Worm (Caenorhabditis elegans): ENCODE results near the gene ZK856.7.
A peak's percentile ranks its signal among the peaks of the same experiment; 100 is the strongest.

ZK856.7 gene

ce11 chrV:10178166-10178565, 23.7 kb upstream of the ZK856.7 start (continued):
- TF ChIP-seq sdz-12 (GFP tag; optimal IDR thresholded peaks at IDR 0.05) (no peak), nhr-11 (tag; optimal IDR thresholded peaks at IDR 0.05) (peak; percentile 33), fos-1 (tag; optimal IDR thresholded peaks at IDR 0.05) (no peak), duxl-1 (tag; optimal IDR thresholded peaks at IDR 0.05; ENCODE audit: poor library complexity) (no peak), dve-1 (tag; optimal IDR thresholded peaks at IDR 0.05; ENCODE audit: insufficient read depth) (peak; percentile 60), mdt-29 (GFP tag; IDR thresholded peaks at IDR 0.05) (no peak), daf-19 (GFP tag; conservative IDR thresholded peaks at IDR 0.05) (no peak), hmg-1.1 (GFP tag; IDR thresholded peaks at IDR 0.05) (no peak; the same call in 1 of the 2 replicates), lsy-2 (tag; optimal IDR thresholded peaks at IDR 0.05) (peak in 1 of 2 experiments; percentile 64), spr-3 (GFP tag; optimal IDR thresholded peaks at IDR 0.05) (no peak), ZK337.2 (GFP tag; IDR thresholded peaks at IDR 0.05) (no peak), F37D6.2 (tag; optimal IDR thresholded peaks at IDR 0.05) (no peak), Y5F2A.4 (GFP tag; optimal IDR thresholded peaks at IDR 0.05) (no peak), nhr-25 (tag; optimal IDR thresholded peaks at IDR 0.05; ENCODE audit: borderline replicate concordance, insufficient read depth) (no peak), hlh-30 (tag; optimal IDR thresholded peaks at IDR 0.05; ENCODE audit: insufficient read depth) (peak; percentile 64), zag-1 (tag; optimal IDR thresholded peaks at IDR 0.05) (peak; percentile 32), nhr-111 (GFP tag; optimal IDR thresholded peaks at IDR 0.05) (no peak), nhr-48 (tag; optimal IDR thresholded peaks at IDR 0.05) (no peak), tra-1 (GFP tag; IDR thresholded peaks at IDR 0.05) (no peak)

ce11 chrV:10179235-10179634, 22.7 kb upstream of the ZK856.7 start, which contains the start of gene cul-5:
TSS of gene cul-5 (plus strand) at chrV:10179535.
- TF ChIP-seq D1046.2 (GFP tag; IDR thresholded peaks at IDR 0.05): no peak
- TF ChIP-seq ceh-20 (GFP tag; IDR thresholded peaks at IDR 0.05): no peak
- TF ChIP-seq daf-12 (tag; optimal IDR thresholded peaks at IDR 0.05): no peak
- no peak for TF ChIP-seq nhr-10 (tag; optimal IDR thresholded peaks at IDR 0.05)
- no peak for TF ChIP-seq ceh-82 (tag; optimal IDR thresholded peaks at IDR 0.05)
- no peak for TF ChIP-seq fos-1 (tag; optimal IDR thresholded peaks at IDR 0.05)
- TF ChIP-seq daf-16 (GFP tag; optimal IDR thresholded peaks at IDR 0.05): no peak
- TF ChIP-seq daf-16 (tag; optimal IDR thresholded peaks at IDR 0.05): peak; percentile 49
- peak in 1 of 2 experiments; percentile 74 for TF ChIP-seq hif-1 (tag; optimal IDR thresholded peaks at IDR 0.05)
- no peak for TF ChIP-seq nhr-41 (GFP tag; IDR thresholded peaks at IDR 0.05)
- TF ChIP-seq lin-1 (GFP tag; IDR thresholded peaks at IDR 0.05): no peak
- no peak for TF ChIP-seq dmd-6 (GFP tag; IDR thresholded peaks at IDR 0.05)
- TF ChIP-seq mdt-29 (GFP tag; IDR thresholded peaks at IDR 0.05): no peak
- no peak for TF ChIP-seq lin-13 (GFP tag; optimal IDR thresholded peaks at IDR 0.05)
- TF ChIP-seq spr-3 (GFP tag; optimal IDR thresholded peaks at IDR 0.05): no peak
- TF ChIP-seq attf-4 (tag; optimal IDR thresholded peaks at IDR 0.05): no peak
- no peak for TF ChIP-seq ceh-32 (tag; optimal IDR thresholded peaks at IDR 0.05; ENCODE audit: poor library complexity)
- no peak for TF ChIP-seq jun-1 (tag; optimal IDR thresholded peaks at IDR 0.05)
- no peak for TF ChIP-seq mxl-2 (GFP tag; conservative IDR thresholded peaks at IDR 0.05)
- TF ChIP-seq nhr-28 (tag; optimal IDR thresholded peaks at IDR 0.05): peak; percentile 27
- TF ChIP-seq snpc-4 (tag; optimal IDR thresholded peaks at IDR 0.05): no peak
- TF ChIP-seq dve-1 (tag; optimal IDR thresholded peaks at IDR 0.05; ENCODE audit: insufficient read depth): peak; percentile 4
- no peak for TF ChIP-seq arid-1 (GFP tag; conservative IDR thresholded peaks at IDR 0.05)
- no peak for TF ChIP-seq Y75B8A.6 (GFP tag; IDR thresholded peaks at IDR 0.05)
- TF ChIP-seq sdz-12 (GFP tag; optimal IDR thresholded peaks at IDR 0.05): no peak

ce11 chrV:10182984-10183383, 18.9 kb upstream of the ZK856.7 start, which contains the start of gene ZK856.4:
TSS of gene ZK856.4 (plus strand) at chrV:10183284.
- TF ChIP-seq ceh-44 (GFP tag; IDR thresholded peaks at IDR 0.05): no peak
- no peak for TF ChIP-seq nhr-6 (tag; optimal IDR thresholded peaks at IDR 0.05)
- TF ChIP-seq F44E2.7 (GFP tag; IDR thresholded peaks at IDR 0.05): no peak
- TF ChIP-seq dve-1 (tag; optimal IDR thresholded peaks at IDR 0.05; ENCODE audit: insufficient read depth): no peak
- TF ChIP-seq Y48G9A.11 (GFP tag; IDR thresholded peaks at IDR 0.05): no peak
- TF ChIP-seq lin-39 (tag; optimal IDR thresholded peaks at IDR 0.05): no peak
- TF ChIP-seq nhr-48 (tag; optimal IDR thresholded peaks at IDR 0.05): no peak
- no peak for TF ChIP-seq nhr-102 (tag; optimal IDR thresholded peaks at IDR 0.05)
- no peak for TF ChIP-seq daf-19 (GFP tag; conservative IDR thresholded peaks at IDR 0.05)
- no peak for TF ChIP-seq egl-27 (tag; optimal IDR thresholded peaks at IDR 0.05)
- TF ChIP-seq jun-1 (tag; optimal IDR thresholded peaks at IDR 0.05): no peak
- no peak for TF ChIP-seq madf-9 (GFP tag; conservative IDR thresholded peaks at IDR 0.05)
- no peak for TF ChIP-seq ctbp-1 (GFP tag; IDR thresholded peaks at IDR 0.05)
- TF ChIP-seq pqm-1 (tag; optimal IDR thresholded peaks at IDR 0.05): no peak
- no peak for TF ChIP-seq mep-1 (tag; optimal IDR thresholded peaks at IDR 0.05)

All from whole organism, L4 larva.